Fruit fly (Drosophila melanogaster): Measurements from ENCODE around the gene CG11885.

CG11885 gene

DNA sequence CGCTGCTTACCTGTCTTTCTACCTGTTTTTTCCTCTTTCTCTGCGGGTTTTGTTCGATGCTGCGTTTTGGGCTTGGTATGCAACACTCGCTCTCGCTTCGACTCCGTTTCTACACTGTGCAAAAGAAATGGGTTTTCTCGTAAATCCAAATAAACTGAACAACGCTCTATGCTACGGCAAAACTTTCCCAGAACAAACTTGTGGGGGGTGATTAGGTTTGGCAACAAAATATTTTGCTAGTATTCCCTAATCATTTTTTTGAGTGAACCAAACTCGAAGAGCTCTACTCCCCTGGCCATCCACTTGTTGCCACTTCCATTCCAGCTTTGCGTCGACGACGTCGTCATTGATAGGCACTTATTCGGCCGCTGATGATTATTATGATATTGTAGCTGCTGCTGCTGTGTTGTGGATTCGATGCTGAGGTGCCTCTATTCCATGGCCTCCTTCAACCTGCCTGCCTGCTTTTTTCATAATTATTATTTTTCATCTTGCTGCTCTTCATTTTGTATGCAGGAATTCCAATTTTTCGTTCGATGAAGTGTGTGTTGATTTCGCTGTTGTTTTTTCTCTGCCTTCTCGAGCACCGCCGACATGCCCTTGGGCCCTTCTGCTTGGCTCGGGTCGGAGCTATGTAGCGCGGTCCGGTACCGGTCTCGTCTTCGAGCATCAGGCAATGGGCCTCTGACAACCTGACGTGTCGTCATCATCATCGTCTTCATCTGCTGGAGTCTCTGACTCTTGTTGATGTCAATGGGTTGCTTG, 20.9 kb upstream of the CG11885 start (continued):
- TF ChIP-seq CG9437 (GFP tag; optimal IDR thresholded peaks at IDR 0.05) (peak; percentile 38), CG6813 (GFP tag; optimal IDR thresholded peaks at IDR 0.05) (peak; percentile 80), Oli (tag; optimal IDR thresholded peaks at IDR 0.05) (peak; percentile 84), Nf-YA (GFP tag; IDR thresholded peaks at IDR 0.05) (peak; percentile 71), knrl (GFP tag; IDR thresholded peaks at IDR 0.05; ENCODE audit: partially characterized antibody) (no peak), CG8281 (tag; optimal IDR thresholded peaks at IDR 0.05) (peak; percentile 47), CG8944 (GFP tag; optimal IDR thresholded peaks at IDR 0.05) (peak; percentile 87), dmrt99B (tag; optimal IDR thresholded peaks at IDR 0.05) (peak; percentile 92), crc (GFP tag; optimal IDR thresholded peaks at IDR 0.05) (peak; percentile 57), wor (GFP tag; IDR thresholded peaks at IDR 0.05) (peak; percentile 77), Hr51 (GFP tag; optimal IDR thresholded peaks at IDR 0.05) (peak in 1 of 2 experiments; percentile 68), HmgD (GFP tag; optimal IDR thresholded peaks at IDR 0.05) (no peak), CG17912 (GFP tag; optimal IDR thresholded peaks at IDR 0.05) (no peak), Stat92E (GFP tag; optimal IDR thresholded peaks at IDR 0.05) (peak in 1 of 3 experiments; percentile 64), otp (GFP tag; IDR thresholded peaks at IDR 0.05) (peak; percentile 88), cwo (GFP tag; optimal IDR thresholded peaks at IDR 0.05) (peak; percentile 44), CG17361 (GFP tag; IDR thresholded peaks at IDR 0.05) (peak; percentile 84), MESR4 (GFP tag; optimal IDR thresholded peaks at IDR 0.05) (peak; percentile 24), CG9797 (GFP tag; optimal IDR thresholded peaks at IDR 0.05) (peak; percentile 17), Hr3 (GFP tag; optimal IDR thresholded peaks at IDR 0.05) (peak; percentile 75), chinmo (GFP tag; IDR thresholded peaks at IDR 0.05; ENCODE audit: partially characterized antibody) (peak; percentile 82; the same call in 2 of the 4 replicates), CG31388 (GFP tag; optimal IDR thresholded peaks at IDR 0.05) (peak; percentile 43), vnd (GFP tag; IDR thresholded peaks at IDR 0.05; ENCODE audit: partially characterized antibody) (no peak), BEAF-32 (GFP tag; optimal IDR thresholded peaks at IDR 0.05) (no peak), org-1 (GFP tag; optimal IDR thresholded peaks at IDR 0.05) (peak; percentile 70), C15 (GFP tag; IDR thresholded peaks at IDR 0.05) (no peak), CG18262 (tag; optimal IDR thresholded peaks at IDR 0.05) (peak; percentile 90), CG10959 (GFP tag; IDR thresholded peaks at IDR 0.05) (peak; percentile 90), B-H2 (GFP tag; optimal IDR thresholded peaks at IDR 0.05) (no peak), sens (GFP tag) (peak; percentile 98), br (optimal IDR thresholded peaks at IDR 0.05) (no peak), CG14667 (GFP tag; IDR thresholded peaks at IDR 0.05) (peak; percentile 82), tap (tag; optimal IDR thresholded peaks at IDR 0.05) (peak; percentile 79), slbo (GFP tag; IDR thresholded peaks at IDR 0.05) (peak; percentile 52; the same call in 1 of the 2 replicates), CkIIα-i1 (GFP tag; IDR thresholded peaks at IDR 0.05) (no peak), CG3995 (GFP tag; optimal IDR thresholded peaks at IDR 0.05) (no peak), CG13287 (GFP tag; IDR thresholded peaks at IDR 0.05; ENCODE audit: partially characterized antibody) (no peak), dati (GFP tag; IDR thresholded peaks at IDR 0.05) (peak; percentile 79), oc (tag; optimal IDR thresholded peaks at IDR 0.05) (peak; percentile 85), mam (GFP tag; optimal IDR thresholded peaks at IDR 0.05) (peak; percentile 55), pnt (GFP tag; optimal IDR thresholded peaks at IDR 0.05) (peak; percentile 90), pum (GFP tag; optimal IDR thresholded peaks at IDR 0.05) (peak; percentile 87), pan (optimal IDR thresholded peaks at IDR 0.05) (no peak), pan (GFP tag; optimal IDR thresholded peaks at IDR 0.05 in 1 of 2, IDR thresholded peaks at IDR 0.05 in 1 of 2) (peak in 1 of 2 experiments; percentile 85), Elba2 (GFP tag; optimal IDR thresholded peaks at IDR 0.05) (peak; percentile 13), Doc3 (GFP tag; IDR thresholded peaks at IDR 0.05; ENCODE audit: partially characterized antibody) (no peak), Doc2 (GFP tag; IDR thresholded peaks at IDR 0.05) (no peak), CG12299 (tag; optimal IDR thresholded peaks at IDR 0.05) (peak; percentile 10), CG6175 (GFP tag; IDR thresholded peaks at IDR 0.05) (peak; percentile 11; the same call in 1 of the 3 replicates)

Measured in whole organism, embryonic.